Worm (Caenorhabditis elegans) whole organism, early embryonic: Measurements from ENCODE around the gene bli-6.

Experiments
- B0310.2 ChIP-seq: sonication (generic microtip); optimal IDR thresholded peaks from 2 replicates; lab custom pipeline; 2016; ENCODE audit warnings: mild to moderate bottlenecking, missing genetic modification characterization, missing compliant biosample characterization
- F13C5.2 ChIP-seq: sonication (generic microtip); optimal IDR thresholded peaks from 2 replicates; lab custom pipeline; 2017; ENCODE audit warnings: mild to moderate bottlenecking, missing genetic modification characterization, inconsistent platforms, missing compliant biosample characterization
- aly-1 ChIP-seq: sonication (generic microtip); optimal IDR thresholded peaks from 2 replicates; lab custom pipeline; 2016; ENCODE audit warnings: missing genetic modification characterization, missing compliant biosample characterization
- ama-1 ChIP-seq: fragments of 150-350 bp; optimal IDR thresholded peaks from 2 replicates; lab custom pipeline; 2014
- ceh-13 ChIP-seq: fragments of 200-800 bp; sonication (Bioruptor generic); optimal IDR thresholded peaks from 2 replicates; lab custom pipeline; 2018; ENCODE audit warnings: mild to moderate bottlenecking, missing genetic modification characterization, missing compliant biosample characterization
- ceh-36 ChIP-seq: sonication (generic microtip); optimal IDR thresholded peaks from 2 replicates; lab custom pipeline; 2016; ENCODE audit warnings: missing genetic modification characterization, inconsistent platforms, missing compliant biosample characterization
- ets-7 ChIP-seq: sonication (generic microtip); optimal IDR thresholded peaks from 2 replicates; lab custom pipeline; 2016; ENCODE audit warnings: missing genotype, missing genetic modification characterization, missing compliant biosample characterization
- flt-1 ChIP-seq: fragments of 200-800 bp; sonication (Bioruptor generic); IDR thresholded peaks from 2 replicates; pipeline ENCODE4 v1.3.6; 2022; ENCODE audit warnings: missing genetic modification characterization, missing compliant biosample characterization
- hmbx-1 ChIP-seq: sonication (generic microtip); optimal IDR thresholded peaks from 2 replicates; lab custom pipeline; 2016; ENCODE audit warnings: mild to moderate bottlenecking, missing genetic modification characterization, missing compliant biosample characterization
- hmg-4 ChIP-seq: fragments of 200-800 bp; sonication (Bioruptor generic); optimal IDR thresholded peaks from 2 replicates; lab custom pipeline; 2018; ENCODE audit warnings: mild to moderate bottlenecking, missing genetic modification characterization, missing compliant biosample characterization
- hnd-1 ChIP-seq: sonication (generic microtip); optimal IDR thresholded peaks from 2 replicates; lab custom pipeline; 2016; ENCODE audit warnings: missing genetic modification characterization, missing compliant biosample characterization
- pes-1 ChIP-seq: fragments of 200-800 bp; sonication (Bioruptor generic); IDR thresholded peaks from 2 replicates; pipeline ENCODE4 v1.3.6; 2022; ENCODE audit warnings: missing genetic modification reagents, missing genetic modification characterization, missing compliant biosample characterization
- scrt-1 ChIP-seq: fragments of 200-800 bp; sonication (Bioruptor generic); IDR thresholded peaks from 2 replicates; pipeline ENCODE4 v1.3.6; 2022; ENCODE audit warnings: missing genetic modification characterization, missing compliant biosample characterization
- sea-1 ChIP-seq: fragments of 200-800 bp; sonication (Bioruptor generic); conservative IDR thresholded peaks from 2 replicates; pipeline ENCODE4 v1.3.6; 2022; ENCODE audit warnings: missing genetic modification characterization, missing compliant biosample characterization
- tbx-11 ChIP-seq: fragments of 200-800 bp; sonication (Bioruptor generic); IDR thresholded peaks from 2 replicates; pipeline ENCODE4 v1.3.6; 2022; ENCODE audit warnings: missing genetic modification characterization, missing compliant biosample characterization
- tbx-37 ChIP-seq: fragments of 200-800 bp; sonication (Bioruptor generic); conservative IDR thresholded peaks from 2 replicates; pipeline ENCODE4 v1.3.6; 2022; ENCODE audit warnings: missing genetic modification reagents, missing genetic modification characterization, missing compliant biosample characterization
- tra-4 ChIP-seq: sonication (generic microtip); optimal IDR thresholded peaks from 2 replicates; lab custom pipeline; 2017; ENCODE audit warnings: missing genetic modification characterization, missing compliant biosample characterization

bli-6 gene

DNA sequence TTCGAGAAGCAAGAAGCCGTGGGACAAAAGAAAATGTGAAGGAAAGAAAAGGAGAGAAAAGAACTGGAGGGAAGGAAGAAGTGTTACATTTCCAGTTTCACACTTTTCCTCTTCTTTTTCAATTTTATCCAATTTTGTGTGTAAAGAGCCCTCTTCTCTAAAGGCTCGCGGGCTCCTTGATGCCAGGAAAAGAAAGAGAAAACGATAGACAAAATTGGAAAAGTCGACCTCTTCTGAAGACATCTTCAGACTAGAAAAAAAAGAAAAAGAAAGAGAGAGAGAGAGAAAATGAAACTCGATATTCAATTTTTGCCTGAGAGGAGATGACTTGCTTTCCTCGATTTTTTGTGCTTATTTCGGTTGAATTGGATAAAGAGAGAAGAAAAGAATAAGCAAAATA lies 8.1 kb downstream of the bli-6 start:
- no peak for TF ChIP-seq hmbx-1
- TF ChIP-seq ceh-13: no peak
- TF ChIP-seq pes-1 (GFP tag; lab: Robert Waterston, UW): no peak
- no peak for TF ChIP-seq scrt-1
- no peak for TF ChIP-seq tbx-11
- TF ChIP-seq B0310.2 (tag; lab: Kevin White, UChicago): no peak
- TF ChIP-seq hmg-4 (GFP tag; lab: Kevin White, UChicago): no peak
- no peak for TF ChIP-seq tra-4 (tag; lab: Kevin White, UChicago)
- TF ChIP-seq sea-1 (GFP tag; lab: Robert Waterston, UW): no peak
- no peak for TF ChIP-seq flt-1 (GFP tag; lab: Robert Waterston, UW)
- no peak for TF ChIP-seq hnd-1 (tag; lab: Kevin White, UChicago)
- TF ChIP-seq ama-1 (lab: Kevin White, UChicago): no peak
- TF ChIP-seq aly-1 (tag; lab: Kevin White, UChicago): no peak
- no peak for TF ChIP-seq tbx-37
- TF ChIP-seq ceh-36 (tag; lab: Kevin White, UChicago): no peak
- no peak for TF ChIP-seq ets-7 (tag; lab: Kevin White, UChicago)
- no peak for TF ChIP-seq F13C5.2

- no peak for TF ChIP-seq ceh-13
- no peak for TF ChIP-seq sea-1 (GFP tag; lab: Robert Waterston, UW)
- TF ChIP-seq tbx-11: no peak
- TF ChIP-seq ceh-36 (tag; lab: Kevin White, UChicago): no peak
- TF ChIP-seq tra-4 (tag; lab: Kevin White, UChicago): no peak
- no peak for TF ChIP-seq hmbx-1
These were observed 11.7 kb downstream of the bli-6 start for ce11 chrIV:6388550-6388949.

DNA sequence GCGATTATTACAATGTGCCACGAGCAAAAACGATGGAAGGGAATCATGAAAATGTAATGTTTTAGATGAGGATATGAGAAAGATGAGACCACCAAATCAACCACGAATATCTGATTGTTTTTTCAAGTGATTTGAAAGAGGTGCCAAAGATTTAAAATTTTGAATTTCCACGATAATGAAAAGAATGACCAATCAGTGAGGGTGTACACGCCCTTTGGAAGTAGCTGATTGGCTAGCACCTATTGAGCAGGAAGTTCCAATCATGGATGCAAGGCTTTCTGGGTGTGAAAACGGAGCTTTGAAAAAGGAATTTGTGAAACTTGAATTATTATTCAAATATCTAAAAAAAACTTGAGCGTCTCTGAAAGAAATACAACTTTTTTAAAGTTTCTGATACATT lies 14.7 kb downstream of the bli-6 start:
- TF ChIP-seq aly-1 (tag; lab: Kevin White, UChicago): no peak
- no peak for TF ChIP-seq tbx-37
- no peak for TF ChIP-seq tbx-11
- no peak for TF ChIP-seq hmbx-1
- TF ChIP-seq hnd-1 (tag; lab: Kevin White, UChicago): no peak
- TF ChIP-seq sea-1 (GFP tag; lab: Robert Waterston, UW): no peak
- TF ChIP-seq ceh-13: no peak
- TF ChIP-seq pes-1 (GFP tag; lab: Robert Waterston, UW): no peak
- TF ChIP-seq scrt-1: no peak
- TF ChIP-seq tra-4 (tag; lab: Kevin White, UChicago): no peak
- TF ChIP-seq ets-7 (tag; lab: Kevin White, UChicago): no peak
- TF ChIP-seq F13C5.2: no peak
- TF ChIP-seq B0310.2 (tag; lab: Kevin White, UChicago): no peak

ce11 chrIV:6393329-6393728 lies 16.5 kb downstream of the bli-6 start:
- no peak for TF ChIP-seq ceh-36 (tag; lab: Kevin White, UChicago)
- no peak for TF ChIP-seq tbx-11
- no peak for TF ChIP-seq ama-1 (lab: Kevin White, UChicago)
- TF ChIP-seq hmbx-1: no peak
- TF ChIP-seq hmg-4 (GFP tag; lab: Kevin White, UChicago): no peak
- TF ChIP-seq tra-4 (tag; lab: Kevin White, UChicago): no peak
- no peak for TF ChIP-seq sea-1 (GFP tag; lab: Robert Waterston, UW)

- TF ChIP-seq ceh-13 (no peak), B0310.2 (tag; lab: Kevin White, UChicago) (no peak), ceh-36 (tag; lab: Kevin White, UChicago) (no peak)
These were observed 18.3 kb downstream of the bli-6 start for ce11 chrIV:6395190-6395589.

ce11 chrIV:6402386-6402905 lies 25.6 kb downstream of the bli-6 start, which contains the start of gene sfrp-1:
sfrp-1 (minus strand) TSS chrIV:6402436.
- no peak for TF ChIP-seq F13C5.2
- no peak for TF ChIP-seq sea-1 (GFP tag; lab: Robert Waterston, UW)
- TF ChIP-seq tbx-11: no peak
- no peak for TF ChIP-seq hnd-1 (tag; lab: Kevin White, UChicago)
- no peak for TF ChIP-seq tra-4 (tag; lab: Kevin White, UChicago)
- TF ChIP-seq ceh-13: no peak
- TF ChIP-seq aly-1 (tag; lab: Kevin White, UChicago): no peak
- no peak for TF ChIP-seq scrt-1
- TF ChIP-seq pes-1 (GFP tag; lab: Robert Waterston, UW): no peak
- TF ChIP-seq hmbx-1: no peak
- no peak for TF ChIP-seq tbx-37

ce11 chrIV:6403399-6403798 lies 26.5 kb downstream of the bli-6 start:
- no peak for TF ChIP-seq aly-1 (tag; lab: Kevin White, UChicago)
- no peak for TF ChIP-seq tbx-37
- TF ChIP-seq flt-1 (GFP tag; lab: Robert Waterston, UW): no peak
- TF ChIP-seq ama-1 (lab: Kevin White, UChicago): no peak
- no peak for TF ChIP-seq tbx-11
- TF ChIP-seq tra-4 (tag; lab: Kevin White, UChicago): no peak
- TF ChIP-seq ceh-36 (tag; lab: Kevin White, UChicago): no peak
- TF ChIP-seq ceh-13: no peak
- TF ChIP-seq ets-7 (tag; lab: Kevin White, UChicago): no peak
- no peak for TF ChIP-seq B0310.2 (tag; lab: Kevin White, UChicago)

ce11 chrIV:6404871-6405270 lies 28.0 kb downstream of the bli-6 start, which contains the start of gene srv-13:
srv-13 (plus strand) TSS chrIV:6405171.
- TF ChIP-seq hmbx-1: no peak

DNA sequence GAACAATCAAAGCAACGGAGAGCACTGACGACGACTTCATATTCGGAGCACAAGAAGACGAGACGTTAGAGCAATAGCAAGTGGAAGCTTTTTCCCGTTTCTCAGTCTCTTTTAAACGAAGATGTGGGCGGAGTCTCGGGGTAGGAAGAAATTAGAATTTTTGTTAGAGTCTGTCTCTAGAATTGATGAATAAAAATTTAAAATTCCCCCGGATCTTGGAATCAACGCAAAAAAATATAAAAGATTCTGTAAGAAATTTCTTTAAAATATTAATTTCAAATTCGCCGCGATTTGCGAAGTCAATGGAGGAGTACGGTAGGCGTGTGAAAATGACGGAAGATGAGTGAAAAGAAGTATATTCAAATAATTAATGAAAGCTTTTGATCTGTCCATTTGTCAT lies 36.6 kb downstream of the bli-6 start, which contains the start of gene nlp-71:
TSS of gene nlp-71 (minus strand) at position 101 of the 400 bp plus-strand sequence.
- no peak for TF ChIP-seq ceh-36 (tag; lab: Kevin White, UChicago)
- TF ChIP-seq tra-4 (tag; lab: Kevin White, UChicago): no peak
- no peak for TF ChIP-seq scrt-1
- TF ChIP-seq B0310.2 (tag; lab: Kevin White, UChicago): no peak
- no peak for TF ChIP-seq sea-1 (GFP tag; lab: Robert Waterston, UW)
- no peak for TF ChIP-seq ets-7 (tag; lab: Kevin White, UChicago)
- no peak for TF ChIP-seq tbx-11
- no peak for TF ChIP-seq ceh-13
- no peak for TF ChIP-seq pes-1 (GFP tag; lab: Robert Waterston, UW)
- no peak for TF ChIP-seq ama-1 (lab: Kevin White, UChicago)
- no peak for TF ChIP-seq hnd-1 (tag; lab: Kevin White, UChicago)
- TF ChIP-seq aly-1 (tag; lab: Kevin White, UChicago): no peak
- TF ChIP-seq hmbx-1: no peak
- no peak for TF ChIP-seq F13C5.2
- TF ChIP-seq flt-1 (GFP tag; lab: Robert Waterston, UW): no peak
- TF ChIP-seq tbx-37: no peak
- TF ChIP-seq hmg-4 (GFP tag; lab: Kevin White, UChicago): no peak
